Fruit fly (Drosophila melanogaster) whole organism, pupa: ENCODE results near the gene Acp32CD.

ENCODE experiments used
- CG9948 ChIP-seq: fragments of 200-800 bp; sonication (Bioruptor generic); optimal IDR thresholded peaks from 2 replicates; lab custom pipeline; 2018; ENCODE audit warnings: missing biosample characterization, mild to moderate bottlenecking, missing genetic modification characterization, moderate library complexity
- gl ChIP-seq: fragments of 200-800 bp; sonication (Bioruptor generic); optimal IDR thresholded peaks from 2 replicates; lab custom pipeline; 2018; ENCODE audit warnings: missing biosample characterization, mild to moderate bottlenecking, missing genetic modification characterization
- rn ChIP-seq: fragments of 200-800 bp; sonication (Bioruptor generic); IDR thresholded peaks from 2 replicates; pipeline ENCODE4 v1.3.6; 2022; ENCODE audit warnings: missing biosample characterization, missing genetic modification characterization

dm6 chr2L:11039548-11040144, 24.2 kb downstream of the Acp32CD start:
- TF ChIP-seq CG9948 (tag; lab: Kevin White, UChicago) (no peak), gl (no peak), rn (GFP tag; lab: Robert Waterston, UW) (no peak)
